Worm (Caenorhabditis elegans): ENCODE data around the gene str-256.

str-256 gene

ce11 chrV:541470-541869, 40.3 kb upstream of the str-256 start:
- TF ChIP-seq nhr-85 (tag) (peak; percentile 65), ceh-63 (GFP tag; optimal IDR thresholded peaks at IDR 0.05) (no peak)

- TF ChIP-seq nhr-76 (tag; optimal IDR thresholded peaks at IDR 0.05), result no peak
- TF ChIP-seq tlp-1 (tag; optimal IDR thresholded peaks at IDR 0.05), result no peak
- no peak for TF ChIP-seq ets-5 (GFP tag; IDR thresholded peaks at IDR 0.05)
- peak; percentile 20 for TF ChIP-seq nhr-85 (tag)
- no peak for TF ChIP-seq Y116A8C.19 (tag; optimal IDR thresholded peaks at IDR 0.05; ENCODE audit: borderline replicate concordance)
- no peak for TF ChIP-seq nhr-47 (tag; optimal IDR thresholded peaks at IDR 0.05)
Observed at ce11 chrV:539040-539510, 37.9 kb upstream of the str-256 start, which contains the start of gene nhr-155. Gene nhr-155 (plus strand): TSS chrV:539460.

DNA sequence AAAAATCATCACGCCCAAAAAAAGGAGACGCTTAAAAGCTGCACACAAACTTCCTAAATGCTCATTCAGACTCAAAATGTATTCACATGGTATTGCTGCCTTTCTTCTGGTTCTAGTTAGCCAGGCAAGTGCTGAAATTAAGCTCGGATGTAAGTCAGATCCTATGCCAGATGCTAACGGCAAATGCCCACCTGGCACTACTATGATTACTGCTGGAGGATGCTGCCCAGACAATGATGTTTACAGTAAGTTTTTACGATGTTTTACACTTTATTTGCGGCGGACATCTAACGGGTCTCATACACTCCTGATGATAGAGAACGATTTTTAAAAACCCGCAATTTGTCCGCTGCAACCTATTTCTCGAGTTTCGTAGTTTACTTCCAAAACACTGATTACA, 35.4 kb upstream of the str-256 start, which contains the start of gene C14C6.5:
Gene C14C6.5 (plus strand): TSS at position 58 of the 400 bp plus-strand sequence.
- no peak for TF ChIP-seq lin-15B (tag; optimal IDR thresholded peaks at IDR 0.05)
- no peak for TF ChIP-seq ceh-8 (GFP tag; optimal IDR thresholded peaks at IDR 0.05)
- no peak for TF ChIP-seq snu-23 (GFP tag; optimal IDR thresholded peaks at IDR 0.05)

ce11 chrV:534176-534575, 33.0 kb upstream of the str-256 start, which contains the start of gene nhr-132:
Gene nhr-132 (plus strand): TSS chrV:534446.
- no peak for TF ChIP-seq irx-1 (tag; optimal IDR thresholded peaks at IDR 0.05)
- TF ChIP-seq nhr-20 (tag; optimal IDR thresholded peaks at IDR 0.05), result peak; percentile 56
- no peak for TF ChIP-seq lin-13 (GFP tag; optimal IDR thresholded peaks at IDR 0.05)
- TF ChIP-seq ces-1 (GFP tag; optimal IDR thresholded peaks at IDR 0.05), result no peak
- no peak for TF ChIP-seq aly-2 (tag; optimal IDR thresholded peaks at IDR 0.05)
- TF ChIP-seq mef-2 (tag; optimal IDR thresholded peaks at IDR 0.05), result no peak
- TF ChIP-seq unc-30 (tag; optimal IDR thresholded peaks at IDR 0.05), result no peak
- no peak for TF ChIP-seq ceh-82 (tag; optimal IDR thresholded peaks at IDR 0.05)
- TF ChIP-seq dpl-1 (GFP tag; optimal IDR thresholded peaks at IDR 0.05), result peak in 1 of 3 experiments; percentile 16
- no peak for TF ChIP-seq hpl-2 (GFP tag; optimal IDR thresholded peaks at IDR 0.05)
- no peak for TF ChIP-seq sptf-1 (tag; optimal IDR thresholded peaks at IDR 0.05)
- TF ChIP-seq fkh-10 (GFP tag; optimal IDR thresholded peaks at IDR 0.05), result no peak
- TF ChIP-seq mep-1 (tag; optimal IDR thresholded peaks at IDR 0.05), result peak; percentile 54
- TF ChIP-seq pax-3 (tag; optimal IDR thresholded peaks at IDR 0.05), result no peak
- no peak for TF ChIP-seq fos-1 (tag; optimal IDR thresholded peaks at IDR 0.05)
- no peak for TF ChIP-seq ztf-11 (tag; optimal IDR thresholded peaks at IDR 0.05)
- TF ChIP-seq lin-15B (tag; optimal IDR thresholded peaks at IDR 0.05), result no peak
- TF ChIP-seq elt-2 (tag; optimal IDR thresholded peaks at IDR 0.05), result peak; percentile 35
- TF ChIP-seq pag-3 (tag; optimal IDR thresholded peaks at IDR 0.05; ENCODE audit: borderline replicate concordance, insufficient read depth), result no peak
- peak in 1 of 2 experiments; percentile 0 for TF ChIP-seq lsy-2 (tag; optimal IDR thresholded peaks at IDR 0.05)
- TF ChIP-seq lin-14 (GFP tag; optimal IDR thresholded peaks at IDR 0.05), result peak; percentile 92
- no peak for TF ChIP-seq nhr-12 (tag; optimal IDR thresholded peaks at IDR 0.05)
- no peak for TF ChIP-seq unc-98 (GFP tag; IDR thresholded peaks at IDR 0.05)
- no peak for TF ChIP-seq nhr-19 (GFP tag; conservative IDR thresholded peaks at IDR 0.05)
- no peak for TF ChIP-seq unc-86 (tag; optimal IDR thresholded peaks at IDR 0.05)
- peak in 1 of 2 experiments; percentile 19 for TF ChIP-seq mdl-1 (tag; optimal IDR thresholded peaks at IDR 0.05)
- no peak for TF ChIP-seq egl-27 (tag; optimal IDR thresholded peaks at IDR 0.05)
- TF ChIP-seq unc-130 (tag; optimal IDR thresholded peaks at IDR 0.05), result no peak
- peak in 2 of 6 experiments; percentile 25 to 44 for TF ChIP-seq elt-3 (tag; optimal IDR thresholded peaks at IDR 0.05)
- no peak for TF ChIP-seq hlh-17 (GFP tag; optimal IDR thresholded peaks at IDR 0.05; ENCODE audit: borderline replicate concordance)
- TF ChIP-seq fkh-4 (tag; optimal IDR thresholded peaks at IDR 0.05; ENCODE audit: borderline replicate concordance), result no peak
- no peak for TF ChIP-seq ceh-8 (GFP tag; optimal IDR thresholded peaks at IDR 0.05)
- TF ChIP-seq nhr-47 (tag; optimal IDR thresholded peaks at IDR 0.05), result no peak
- no peak for TF ChIP-seq skn-1 (tag; optimal IDR thresholded peaks at IDR 0.05)
- no peak for TF ChIP-seq grh-1 (GFP tag; IDR thresholded peaks at IDR 0.05)
- no peak for TF ChIP-seq nhr-28 (tag; optimal IDR thresholded peaks at IDR 0.05)
- peak; percentile 77 for TF ChIP-seq nhr-85 (tag)
- TF ChIP-seq ztf-4 (tag; optimal IDR thresholded peaks at IDR 0.05), result no peak
- TF ChIP-seq nhr-84 (tag; optimal IDR thresholded peaks at IDR 0.05), result no peak
- TF ChIP-seq mab-9 (GFP tag; IDR thresholded peaks at IDR 0.05), result no peak

Data from whole organism, L1 larva.